Fruit fly (Drosophila melanogaster) whole organism, embryonic: ENCODE results near the gene CG46459.

Experiments
- CG3163 ChIP-seq: fragments of 200-800 bp; sonication (Bioruptor generic); optimal IDR thresholded peaks from 3 replicates; lab custom pipeline; 2016; ENCODE audit warnings: missing biosample characterization, missing genetic modification characterization
- bsh ChIP-seq, 2 experiments: fragments of 200-800 bp; sonication (Bioruptor generic); optimal IDR thresholded peaks; 2 replicates each; lab custom pipeline; 2017 to 2018; ENCODE audit warnings: mild to moderate bottlenecking in 2 of 2, missing biosample characterization in 2 of 2, missing genetic modification characterization in 2 of 2, moderate library complexity in 1 of 2
- gce ChIP-seq: fragments of 200-800 bp; sonication (Bioruptor generic); IDR thresholded peaks from 3 replicates; pipeline ENCODE4 v1.3.6; 2022; ENCODE audit warnings: missing biosample characterization, missing genetic modification characterization
- nmo ChIP-seq: fragments of 200-800 bp; sonication (Bioruptor generic); optimal IDR thresholded peaks from 2 replicates; lab custom pipeline; 2018; ENCODE audit warnings: missing biosample characterization, mild to moderate bottlenecking, missing genetic modification characterization, moderate library complexity
- sim ChIP-seq: fragments of 200-800 bp; sonication (Bioruptor generic); IDR thresholded peaks from 2 replicates; pipeline ENCODE4 v1.3.6; 2022; ENCODE audit warnings: missing biosample characterization, missing genetic modification characterization
- ssp ChIP-seq: fragments of 200-800 bp; sonication (Bioruptor generic); IDR thresholded peaks from 2 replicates; pipeline ENCODE4 v1.3.6; 2022; ENCODE audit warnings: missing biosample characterization, missing genetic modification characterization
- tx ChIP-seq: fragments of 200-800 bp; sonication (Bioruptor generic); optimal IDR thresholded peaks from 2 replicates; lab custom pipeline; 2016; ENCODE audit warnings: missing biosample characterization, missing genetic modification characterization

dm6 chr3R:10658783-10659182, 37.7 kb upstream of the CG46459 start:
- no peak for TF ChIP-seq bsh (GFP tag; optimal IDR thresholded peaks at IDR 0.05; lab: Kevin White, UChicago)
- no peak for TF ChIP-seq CG3163 (GFP tag; lab: Kevin White, UChicago)
- no peak for TF ChIP-seq ssp (GFP tag; lab: Robert Waterston, UW)
- TF ChIP-seq sim (GFP tag; lab: Robert Waterston, UW) = no peak
- TF ChIP-seq tx (GFP tag; lab: Kevin White, UChicago) = no peak
- TF ChIP-seq nmo (GFP tag; lab: Kevin White, UChicago) = no peak
- TF ChIP-seq gce (GFP tag; lab: Robert Waterston, UW) = no peak
